Fruit fly (Drosophila melanogaster): ENCODE results near the gene His2Av.
A peak's percentile ranks its signal among the peaks of the same experiment; 100 is the strongest.

Gene His2Av

DNA sequence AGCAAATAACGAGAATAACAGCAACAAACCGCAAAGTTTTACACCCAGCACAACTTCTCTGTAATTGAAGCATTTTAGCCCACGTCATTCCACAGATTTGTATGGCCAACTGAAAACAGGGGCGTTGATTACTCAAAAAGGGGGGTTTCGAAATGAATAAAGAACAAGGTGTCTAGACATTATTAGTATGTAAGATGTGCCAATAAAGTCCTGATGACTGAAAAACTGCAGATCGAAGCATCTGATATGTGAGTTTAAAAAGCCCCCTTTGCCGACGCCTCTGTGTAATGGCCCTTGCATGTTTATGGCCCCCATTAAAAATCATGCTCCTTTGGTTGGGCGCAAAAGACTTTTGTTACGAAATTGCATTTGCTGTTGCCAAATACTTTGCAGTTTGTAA lies 45.6 kb upstream of the His2Av start (continued):
- TF ChIP-seq h (optimal IDR thresholded peaks at IDR 0.05) (no peak), CG4707 (GFP tag; optimal IDR thresholded peaks at IDR 0.05) (no peak), jigr1 (GFP tag; IDR thresholded peaks at IDR 0.05) (no peak), ci (GFP tag; IDR thresholded peaks at IDR 0.05) (peak; percentile 74), Spps (tag; optimal IDR thresholded peaks at IDR 0.05) (no peak), Awh (GFP tag; IDR thresholded peaks at IDR 0.05) (no peak), CG17359 (tag; optimal IDR thresholded peaks at IDR 0.05) (peak; percentile 26), usp (GFP tag; optimal IDR thresholded peaks at IDR 0.05) (no peak), CoRest (tag; optimal IDR thresholded peaks at IDR 0.05) (peak; percentile 31), Blimp-1 (GFP tag; optimal IDR thresholded peaks at IDR 0.05) (peak; percentile 32), sr (GFP tag; IDR thresholded peaks at IDR 0.05) (no peak), Ets97D (GFP tag; optimal IDR thresholded peaks at IDR 0.05) (no peak), CG1529 (GFP tag; optimal IDR thresholded peaks at IDR 0.05) (no peak), CG17612 (GFP tag; IDR thresholded peaks at IDR 0.05) (no peak), CG10979 (tag; optimal IDR thresholded peaks at IDR 0.05) (peak; percentile 25), Abd-B (GFP tag; optimal IDR thresholded peaks at IDR 0.05) (peak; percentile 51), nau (GFP tag; optimal IDR thresholded peaks at IDR 0.05) (no peak), dpn (GFP tag; optimal IDR thresholded peaks at IDR 0.05) (peak in 1 of 2 experiments; percentile 18), B-H2 (GFP tag; optimal IDR thresholded peaks at IDR 0.05) (no peak), Ssrp (tag; optimal IDR thresholded peaks at IDR 0.05) (peak; percentile 28), CG12942 (GFP tag; optimal IDR thresholded peaks at IDR 0.05) (peak; percentile 19), Optix (GFP tag; IDR thresholded peaks at IDR 0.05) (peak; percentile 45; the same call in 1 of the 3 replicates), CG1024 (GFP tag; IDR thresholded peaks at IDR 0.05) (no peak), CG9797 (GFP tag; optimal IDR thresholded peaks at IDR 0.05) (no peak), CG42726 (GFP tag; IDR thresholded peaks at IDR 0.05; ENCODE audit: partially characterized antibody) (no peak), Meics (GFP tag; optimal IDR thresholded peaks at IDR 0.05) (peak; percentile 24), CG34224 (GFP tag; IDR thresholded peaks at IDR 0.05; ENCODE audit: partially characterized antibody) (no peak), Pdp1 (GFP tag; optimal IDR thresholded peaks at IDR 0.05) (no peak), lab (GFP tag; optimal IDR thresholded peaks at IDR 0.05) (peak; percentile 60), gro (GFP tag; optimal IDR thresholded peaks at IDR 0.05) (no peak), CG11504 (tag; optimal IDR thresholded peaks at IDR 0.05) (peak; percentile 56), Usf (GFP tag; optimal IDR thresholded peaks at IDR 0.05) (no peak), Mes4 (GFP tag; optimal IDR thresholded peaks at IDR 0.05) (no peak), CG10565 (GFP tag; optimal IDR thresholded peaks at IDR 0.05) (no peak), danr (GFP tag; IDR thresholded peaks at IDR 0.05) (no peak), CG10654 (GFP tag; optimal IDR thresholded peaks at IDR 0.05) (no peak), gem (tag; optimal IDR thresholded peaks at IDR 0.05) (peak; percentile 64), Hr78 (GFP tag; optimal IDR thresholded peaks at IDR 0.05) (no peak), Ptx1 (GFP tag; IDR thresholded peaks at IDR 0.05) (0 out of 2 replicates have a peak, but pooled peaks have one; percentile 36), E2f2 (GFP tag; IDR thresholded peaks at IDR 0.05) (no peak), Stat92E (GFP tag; optimal IDR thresholded peaks at IDR 0.05) (no peak), pita (GFP tag; optimal IDR thresholded peaks at IDR 0.05) (no peak), CG12155 (GFP tag; optimal IDR thresholded peaks at IDR 0.05) (no peak), CG30431 (GFP tag; optimal IDR thresholded peaks at IDR 0.05) (peak; percentile 34), otp (GFP tag; IDR thresholded peaks at IDR 0.05) (0 out of 3 replicates have a peak, but pooled peaks have one; percentile 25), CG10321 (GFP tag; IDR thresholded peaks at IDR 0.05) (no peak), ATbp (GFP tag; optimal IDR thresholded peaks at IDR 0.05) (peak; percentile 29), Side (GFP tag; optimal IDR thresholded peaks at IDR 0.05) (no peak), CG8089 (GFP tag; optimal IDR thresholded peaks at IDR 0.05) (no peak), CG15011 (GFP tag; optimal IDR thresholded peaks at IDR 0.05) (no peak), stc (GFP tag; IDR thresholded peaks at IDR 0.05) (no peak)
